Worm (Caenorhabditis elegans) whole organism, midembryonic: ENCODE data around the gene F57G12.1.

Source experiments
- T22C8.4 ChIP-seq: fragments of 200-800 bp; sonication (Bioruptor generic); IDR thresholded peaks from 2 replicates; pipeline ENCODE4 v1.3.6; 2022; ENCODE audit warnings: missing genetic modification characterization, missing compliant biosample characterization
- cog-1 ChIP-seq: sonication (generic microtip); optimal IDR thresholded peaks from 2 replicates; lab custom pipeline; 2016; ENCODE audit warnings: missing genetic modification characterization, missing compliant biosample characterization
- flt-1 ChIP-seq: fragments of 200-800 bp; sonication (Bioruptor generic); IDR thresholded peaks from 2 replicates; pipeline ENCODE4 v1.3.6; 2022; ENCODE audit warnings: missing genetic modification characterization, missing compliant biosample characterization
- klf-2 ChIP-seq: fragments of 200-800 bp; sonication (Bioruptor generic); conservative IDR thresholded peaks from 2 replicates; pipeline ENCODE4 v1.3.6; 2022; ENCODE audit warnings: missing genetic modification reagents, missing genetic modification characterization, missing compliant biosample characterization
- med-1 ChIP-seq: sonication (generic microtip); optimal IDR thresholded peaks from 2 replicates; lab custom pipeline; 2017; ENCODE audit warnings: missing genetic modification characterization, mild to moderate bottlenecking, missing compliant biosample characterization, antibody characterized with exemption, missing genetic modification reagents; ENCODE audit not compliant: insufficient read depth
- ref-1 ChIP-seq: fragments of 200-800 bp; sonication (Bioruptor generic); conservative IDR thresholded peaks from 2 replicates; pipeline ENCODE4 v1.3.6; 2022; ENCODE audit warnings: missing genetic modification reagents, missing genetic modification characterization, missing compliant biosample characterization
- tab-1 ChIP-seq: fragments of 200-800 bp; sonication (Bioruptor generic); IDR thresholded peaks from 2 replicates; pipeline ENCODE4 v1.3.6; 2022; ENCODE audit warnings: missing genetic modification characterization, missing compliant biosample characterization
- ztf-23 ChIP-seq: fragments of 200-800 bp; sonication (Bioruptor generic); IDR thresholded peaks from 2 replicates; pipeline ENCODE4 v1.3.6; 2022; ENCODE audit warnings: missing genetic modification reagents, missing genetic modification characterization, missing compliant biosample characterization
- ztf-29 ChIP-seq: fragments of 200-800 bp; sonication (Bioruptor generic); IDR thresholded peaks from 2 replicates; pipeline ENCODE4 v1.3.6; 2022; ENCODE audit warnings: missing genetic modification reagents, missing genetic modification characterization, missing compliant biosample characterization

Gene F57G12.1

ce11 chrX:12174686-12175404 is 3.4 kb upstream of the F57G12.1 start:
- TF ChIP-seq tab-1 (GFP tag; lab: Robert Waterston, UW) (no peak), T22C8.4 (GFP tag; lab: Robert Waterston, UW) (peak; percentile 31; the same call in 1 of the 2 replicates)

ce11 chrX:12173989-12174388 is 2.5 kb upstream of the F57G12.1 start:
- no peak for TF ChIP-seq ztf-23 (GFP tag; lab: Robert Waterston, UW)
- no peak for TF ChIP-seq klf-2 (GFP tag; lab: Robert Waterston, UW)
- no peak for TF ChIP-seq cog-1
- no peak for TF ChIP-seq ztf-29 (GFP tag; lab: Robert Waterston, UW)
- TF ChIP-seq flt-1: no peak
- TF ChIP-seq T22C8.4 (GFP tag; lab: Robert Waterston, UW): no peak
- no peak for TF ChIP-seq tab-1 (GFP tag; lab: Robert Waterston, UW)
- TF ChIP-seq ref-1 (GFP tag; lab: Robert Waterston, UW): no peak
- no peak for TF ChIP-seq med-1 (GFP tag; lab: Kevin White, UChicago)

- no peak for TF ChIP-seq cog-1
- no peak for TF ChIP-seq ztf-29 (GFP tag; lab: Robert Waterston, UW)
- TF ChIP-seq T22C8.4 (GFP tag; lab: Robert Waterston, UW): no peak
- TF ChIP-seq flt-1: no peak
- TF ChIP-seq klf-2 (GFP tag; lab: Robert Waterston, UW): no peak
- TF ChIP-seq med-1 (GFP tag; lab: Kevin White, UChicago): no peak
- TF ChIP-seq ztf-23 (GFP tag; lab: Robert Waterston, UW): no peak
- no peak for TF ChIP-seq tab-1 (GFP tag; lab: Robert Waterston, UW)
- TF ChIP-seq ref-1 (GFP tag; lab: Robert Waterston, UW): no peak
Observed at ce11 chrX:12172482-12173134, 1.1 kb upstream of the F57G12.1 start.

ce11 chrX:12169390-12169789 is 2.1 kb downstream of the F57G12.1 start:
- TF ChIP-seq T22C8.4 (GFP tag; lab: Robert Waterston, UW) (0 out of 2 replicates have a peak, but pooled peaks have one; percentile 7), tab-1 (GFP tag; lab: Robert Waterston, UW) (no peak)

- TF ChIP-seq ref-1 (GFP tag; lab: Robert Waterston, UW): no peak
- no peak for TF ChIP-seq ztf-23 (GFP tag; lab: Robert Waterston, UW)
- no peak for TF ChIP-seq flt-1
- TF ChIP-seq ztf-29 (GFP tag; lab: Robert Waterston, UW): no peak
- no peak for TF ChIP-seq med-1 (GFP tag; lab: Kevin White, UChicago)
- no peak for TF ChIP-seq T22C8.4 (GFP tag; lab: Robert Waterston, UW)
- no peak for TF ChIP-seq tab-1 (GFP tag; lab: Robert Waterston, UW)
- TF ChIP-seq cog-1: no peak
Observed at ce11 chrX:12168765-12169164, 2.7 kb downstream of the F57G12.1 start.

ce11 chrX:12167632-12168377 is 3.7 kb downstream of the F57G12.1 start:
- TF ChIP-seq cog-1 (no peak), T22C8.4 (GFP tag; lab: Robert Waterston, UW) (no peak), klf-2 (GFP tag; lab: Robert Waterston, UW) (no peak), flt-1 (no peak), ztf-29 (GFP tag; lab: Robert Waterston, UW) (no peak), med-1 (GFP tag; lab: Kevin White, UChicago) (no peak), tab-1 (GFP tag; lab: Robert Waterston, UW) (no peak), ztf-23 (GFP tag; lab: Robert Waterston, UW) (no peak), ref-1 (GFP tag; lab: Robert Waterston, UW) (no peak)

- TF ChIP-seq ztf-29 (GFP tag; lab: Robert Waterston, UW) (no peak), med-1 (GFP tag; lab: Kevin White, UChicago) (no peak), klf-2 (GFP tag; lab: Robert Waterston, UW) (no peak), flt-1 (no peak), tab-1 (GFP tag; lab: Robert Waterston, UW) (no peak), T22C8.4 (GFP tag; lab: Robert Waterston, UW) (no peak), ztf-23 (GFP tag; lab: Robert Waterston, UW) (no peak), ref-1 (GFP tag; lab: Robert Waterston, UW) (no peak), cog-1 (no peak)
Observed at ce11 chrX:12164943-12165342, 6.5 kb downstream of the F57G12.1 start.

- TF ChIP-seq cog-1 (no peak), ztf-23 (GFP tag; lab: Robert Waterston, UW) (no peak), klf-2 (GFP tag; lab: Robert Waterston, UW) (no peak), tab-1 (GFP tag; lab: Robert Waterston, UW) (no peak), T22C8.4 (GFP tag; lab: Robert Waterston, UW) (no peak), med-1 (GFP tag; lab: Kevin White, UChicago) (no peak), flt-1 (no peak), ref-1 (GFP tag; lab: Robert Waterston, UW) (no peak), ztf-29 (GFP tag; lab: Robert Waterston, UW) (no peak)
Observed at ce11 chrX:12164047-12164446, 7.4 kb downstream of the F57G12.1 start.

ce11 chrX:12162659-12163058 is 8.8 kb downstream of the F57G12.1 start:
- TF ChIP-seq tab-1 (GFP tag; lab: Robert Waterston, UW) (no peak), T22C8.4 (GFP tag; lab: Robert Waterston, UW) (no peak), ref-1 (GFP tag; lab: Robert Waterston, UW) (no peak), med-1 (GFP tag; lab: Kevin White, UChicago) (no peak), ztf-23 (GFP tag; lab: Robert Waterston, UW) (no peak), klf-2 (GFP tag; lab: Robert Waterston, UW) (no peak), ztf-29 (GFP tag; lab: Robert Waterston, UW) (no peak), cog-1 (no peak), flt-1 (no peak)
